Fruit fly (Drosophila melanogaster) whole organism, wandering third instar larva: ENCODE measurements around the gene Pino.

ENCODE experiments used
- CrebA ChIP-seq: fragments of 200-800 bp; sonication (Bioruptor generic); optimal IDR thresholded peaks from 2 replicates; lab custom pipeline; 2016; ENCODE audit warnings: missing biosample characterization, mild to moderate bottlenecking, missing genetic modification characterization, borderline replicate concordance
- Dfd ChIP-seq: fragments of >200 bp; optimal IDR thresholded peaks from 2 replicates; lab custom pipeline; 2017; ENCODE audit warnings: missing biosample characterization, missing genetic modification characterization
- GATAd ChIP-seq: sonication (Bioruptor generic); optimal IDR thresholded peaks from 2 replicates; lab custom pipeline; 2016; ENCODE audit warnings: missing biosample characterization, missing genetic modification characterization
- br ChIP-seq: fragments of 200-800 bp; sonication (Bioruptor generic); optimal IDR thresholded peaks from 2 replicates; lab custom pipeline; 2016; ENCODE audit warnings: missing biosample characterization, missing genetic modification characterization
- dl ChIP-seq, 2 experiments: fragments of 175-275, 200-275 bp in 1 of 2; fragments of 200-275 bp in 1 of 2; sonication (Bioruptor generic); optimal IDR thresholded peaks; lab custom pipeline; 2018; ENCODE audit warnings: mild to moderate bottlenecking in 2 of 2, missing biosample characterization in 2 of 2, missing genetic modification characterization in 2 of 2, moderate library complexity in 2 of 2; ENCODE audit not compliant: partially characterized antibody in 2 of 2, insufficient read depth in 1 of 2
- dsf ChIP-seq: sonication (Bioruptor generic); optimal IDR thresholded peaks from 2 replicates; lab custom pipeline; 2016; ENCODE audit warnings: missing biosample characterization, missing genetic modification characterization, borderline replicate concordance
- pan ChIP-seq: fragments of >200 bp; optimal IDR thresholded peaks from 2 replicates; lab custom pipeline; 2017
- psq ChIP-seq: fragments of 200-800 bp; sonication (Bioruptor generic); optimal IDR thresholded peaks from 3 replicates; lab custom pipeline; 2017; ENCODE audit warnings: missing biosample characterization, mild to moderate bottlenecking, missing genetic modification characterization, moderate library complexity
- sv ChIP-seq: fragments of 200-800 bp; sonication (Bioruptor generic); optimal IDR thresholded peaks from 3 replicates; lab custom pipeline; 2016; ENCODE audit warnings: missing biosample characterization, missing genetic modification characterization
- tai ChIP-seq: sonication (Bioruptor generic); optimal IDR thresholded peaks from 2 replicates; lab custom pipeline; 2016; ENCODE audit warnings: missing biosample characterization, missing genetic modification characterization
- usp ChIP-seq: fragments of >200 bp; optimal IDR thresholded peaks from 2 replicates; lab custom pipeline; 2017; ENCODE audit warnings: missing biosample characterization, missing genetic modification characterization

DNA sequence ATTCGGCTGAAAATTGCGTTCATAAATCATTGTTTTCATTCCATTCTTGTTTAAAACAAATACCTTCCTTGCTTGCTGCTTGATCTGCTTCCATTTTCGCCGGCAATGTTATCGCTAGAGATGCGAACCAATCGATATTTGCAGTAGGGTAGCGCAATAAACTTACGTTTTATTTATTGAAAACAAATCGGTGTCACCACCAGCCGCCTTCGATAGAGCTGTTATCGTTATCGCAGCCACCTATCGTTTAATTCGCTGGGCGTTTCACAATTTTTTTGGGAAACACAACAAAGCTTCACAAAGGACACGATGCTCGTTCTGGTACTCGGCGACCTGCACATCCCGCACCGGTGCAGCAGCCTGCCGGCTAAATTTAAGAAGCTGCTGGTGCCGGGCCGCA, 21.8 kb upstream of the Pino start, which contains the start of the genes Tfb4 and Vps29:
- TF ChIP-seq tai (GFP tag; lab: Kevin White, UChicago), result no peak
- TF ChIP-seq Dfd, result no peak
- peak; percentile 74 for TF ChIP-seq br
- TF ChIP-seq usp, result no peak
- TF ChIP-seq dl (GFP tag; optimal IDR thresholded peaks at IDR 0.05; lab: Kevin White, UChicago; ENCODE audit: insufficient read depth in 1 of 2, partially characterized antibody in 2 of 2), result no peak
- peak; percentile 7 for TF ChIP-seq sv (GFP tag; lab: Kevin White, UChicago)
- no peak for TF ChIP-seq dsf (GFP tag; lab: Kevin White, UChicago)
- TF ChIP-seq pan (lab: Kevin White, UChicago), result no peak
- peak; percentile 43 for TF ChIP-seq psq (GFP tag; lab: Kevin White, UChicago)
- TF ChIP-seq CrebA, result no peak
- TF ChIP-seq GATAd (GFP tag; lab: Kevin White, UChicago), result peak; percentile 10
